Fruit fly (Drosophila melanogaster) whole organism, embryonic: ENCODE results near the gene Tbc1d22.

Source experiments
- Adf1 ChIP-seq: fragments of 200-800 bp; sonication (Bioruptor generic); IDR thresholded peaks from 2 replicates; pipeline ENCODE4 v1.3.6; 2022; ENCODE audit warnings: missing biosample characterization, missing genetic modification characterization
- CG10209 ChIP-seq: fragments of 200-800 bp; sonication (Bioruptor generic); optimal IDR thresholded peaks from 3 replicates; lab custom pipeline; 2017; ENCODE audit warnings: missing biosample characterization, mild to moderate bottlenecking, missing genetic modification characterization, missing genetic modification reagents
- CG10431 ChIP-seq: fragments of 200-800 bp; sonication (Bioruptor generic); optimal IDR thresholded peaks from 3 replicates; lab custom pipeline; 2018; ENCODE audit warnings: missing biosample characterization, mild to moderate bottlenecking, missing genetic modification characterization
- CG11398 ChIP-seq: fragments of 200-800 bp; sonication (Bioruptor generic); optimal IDR thresholded peaks from 2 replicates; lab custom pipeline; 2016; ENCODE audit warnings: missing biosample characterization, missing genetic modification characterization
- CG12071 ChIP-seq: fragments of 200-800 bp; sonication (Bioruptor generic); optimal IDR thresholded peaks from 3 replicates; lab custom pipeline; 2018; ENCODE audit warnings: missing biosample characterization, mild to moderate bottlenecking, missing genetic modification characterization
- CG13287 ChIP-seq: fragments of 200-800 bp; sonication (Bioruptor generic); IDR thresholded peaks from 2 replicates; pipeline ENCODE4 v1.3.6; 2022; ENCODE audit warnings: missing biosample characterization, missing genetic modification characterization; ENCODE audit not compliant: partially characterized antibody
- CG13424 ChIP-seq: fragments of 200-800 bp; sonication (Bioruptor generic); optimal IDR thresholded peaks from 2 replicates; lab custom pipeline; 2019; ENCODE audit warnings: missing biosample characterization, mild to moderate bottlenecking, missing genetic modification characterization, moderate library complexity
- CG13624 ChIP-seq: fragments of 200-800 bp; sonication (Bioruptor generic); optimal IDR thresholded peaks from 2 replicates; lab custom pipeline; 2016; ENCODE audit warnings: missing biosample characterization, missing genetic modification characterization
- CG1603 ChIP-seq: fragments of 200-800 bp; sonication (Bioruptor generic); optimal IDR thresholded peaks from 2 replicates; lab custom pipeline; 2019; ENCODE audit warnings: missing biosample characterization, mild to moderate bottlenecking, missing genetic modification characterization, moderate library complexity
- CG1647 ChIP-seq: fragments of 200-800 bp; sonication (Bioruptor generic); optimal IDR thresholded peaks from 3 replicates; lab custom pipeline; 2016; ENCODE audit warnings: missing biosample characterization, missing genetic modification characterization
- CG16779 ChIP-seq: fragments of 200-800 bp; sonication (Bioruptor generic); IDR thresholded peaks from 2 replicates; pipeline ENCODE4 v1.3.6; 2022; ENCODE audit warnings: missing biosample characterization, missing genetic modification characterization
- CG32532 ChIP-seq: fragments of 200-800 bp; sonication (Bioruptor generic); IDR thresholded peaks from 2 replicates; pipeline ENCODE4 v1.3.6; 2022; ENCODE audit warnings: missing biosample characterization, missing genetic modification characterization
- CG33557 ChIP-seq: fragments of 200-800 bp; sonication (Bioruptor generic); optimal IDR thresholded peaks from 2 replicates; lab custom pipeline; 2019; ENCODE audit warnings: missing biosample characterization, mild to moderate bottlenecking, missing genetic modification characterization, moderate library complexity
- CG34376 ChIP-seq: fragments of 200-800 bp; sonication (Bioruptor generic); optimal IDR thresholded peaks from 2 replicates; lab custom pipeline; 2018; ENCODE audit warnings: missing biosample characterization, mild to moderate bottlenecking, missing genetic modification characterization
- CG4424 ChIP-seq: fragments of 200-800 bp; sonication (Bioruptor generic); optimal IDR thresholded peaks from 3 replicates; lab custom pipeline; 2016; ENCODE audit warnings: missing biosample characterization, missing genetic modification characterization
- CG4617 ChIP-seq: fragments of 200-800 bp; sonication (Bioruptor generic); optimal IDR thresholded peaks from 3 replicates; lab custom pipeline; 2016; ENCODE audit warnings: missing biosample characterization, missing genetic modification characterization, borderline replicate concordance
- CG4730 ChIP-seq: fragments of 200-800 bp; sonication (Bioruptor generic); IDR thresholded peaks from 2 replicates; pipeline ENCODE4 v1.3.6; 2022; ENCODE audit warnings: missing biosample characterization, missing genetic modification characterization
- CG6654 ChIP-seq: fragments of 200-800 bp; sonication (Bioruptor generic); optimal IDR thresholded peaks from 2 replicates; lab custom pipeline; 2017; ENCODE audit warnings: missing biosample characterization, mild to moderate bottlenecking, missing genetic modification characterization
- CG8359 ChIP-seq: fragments of 200-800 bp; sonication (Bioruptor generic); optimal IDR thresholded peaks from 2 replicates; lab custom pipeline; 2017; ENCODE audit warnings: missing biosample characterization, mild to moderate bottlenecking, missing genetic modification characterization, borderline replicate concordance
- CG9817 ChIP-seq: fragments of 200-800 bp; sonication (Bioruptor generic); optimal IDR thresholded peaks from 2 replicates; lab custom pipeline; 2018; ENCODE audit warnings: missing biosample characterization, mild to moderate bottlenecking, missing genetic modification characterization, moderate library complexity
- Dfd ChIP-seq, 2 experiments: fragments of >200 bp; optimal IDR thresholded peaks; 2 replicates each; lab custom pipeline; 2017; ENCODE audit warnings: missing biosample characterization in 2 of 2, missing genetic modification characterization in 2 of 2
- Gsc ChIP-seq: fragments of 200-800 bp; sonication (Bioruptor generic); IDR thresholded peaks from 2 replicates; pipeline ENCODE4 v1.3.6; 2022; ENCODE audit warnings: missing biosample characterization, missing genetic modification characterization
- H15 ChIP-seq: fragments of 200-800 bp; sonication (Bioruptor generic); IDR thresholded peaks from 3 replicates; pipeline ENCODE4 v1.3.6; 2022; ENCODE audit warnings: missing biosample characterization, missing genetic modification characterization
- Hr78 ChIP-seq, 2 experiments: fragments of 200-800 bp in 1 of 2; fragments of >200 bp in 1 of 2; sonication (Bioruptor generic) in 1 of 2; optimal IDR thresholded peaks; 2 replicates each; lab custom pipeline; 2017 to 2019; ENCODE audit warnings: missing biosample characterization in 2 of 2, missing genetic modification characterization in 2 of 2, mild to moderate bottlenecking in 1 of 2, moderate library complexity in 1 of 2
- Lpt ChIP-seq: fragments of >200 bp; optimal IDR thresholded peaks from 2 replicates; lab custom pipeline; 2018; ENCODE audit warnings: missing biosample characterization, missing genetic modification characterization
- NfI ChIP-seq: fragments of 200-800 bp; sonication (Bioruptor generic); optimal IDR thresholded peaks from 3 replicates; lab custom pipeline; 2018; ENCODE audit warnings: missing biosample characterization, mild to moderate bottlenecking, missing genetic modification characterization, moderate library complexity
- Poxn ChIP-seq: fragments of 200-800 bp; sonication (Bioruptor generic); IDR thresholded peaks from 2 replicates; pipeline ENCODE4 v1.3.6; 2022; ENCODE audit warnings: missing biosample characterization, missing genetic modification characterization
- Ravus ChIP-seq: fragments of 200-800 bp; sonication (Bioruptor generic); IDR thresholded peaks from 2 replicates; pipeline ENCODE4 v1.3.6; 2022; ENCODE audit warnings: missing biosample characterization, missing genetic modification characterization
- ap ChIP-seq: fragments of 200-800 bp; sonication (Bioruptor generic); IDR thresholded peaks from 2 replicates; pipeline ENCODE4 v1.3.6; 2022; ENCODE audit warnings: missing biosample characterization, missing genetic modification characterization
- bab2 ChIP-seq: fragments of 200-800 bp; sonication (Bioruptor generic); optimal IDR thresholded peaks from 2 replicates; lab custom pipeline; 2016; ENCODE audit warnings: missing biosample characterization, missing genetic modification characterization
- corto ChIP-seq: fragments of 200-800 bp; sonication (Bioruptor generic); optimal IDR thresholded peaks from 2 replicates; lab custom pipeline; 2016; ENCODE audit warnings: missing biosample characterization, mild to moderate bottlenecking, missing genetic modification characterization, moderate library complexity
- da ChIP-seq: fragments of 200-800 bp; sonication (Bioruptor generic); optimal IDR thresholded peaks from 2 replicates; lab custom pipeline; 2016; ENCODE audit warnings: missing biosample characterization, missing genetic modification characterization
- dati ChIP-seq: fragments of 200-800 bp; sonication (Bioruptor generic); IDR thresholded peaks from 2 replicates; pipeline ENCODE4 v1.3.6; 2022; ENCODE audit warnings: missing biosample characterization, missing genetic modification characterization
- emc ChIP-seq: fragments of 200-800 bp; sonication (Bioruptor generic); optimal IDR thresholded peaks from 2 replicates; lab custom pipeline; 2016; ENCODE audit warnings: missing biosample characterization, missing genetic modification characterization
- esg ChIP-seq: fragments of 200-800 bp; sonication (Bioruptor generic); conservative IDR thresholded peaks from 2 replicates; pipeline ENCODE4 v1.3.6; 2022; ENCODE audit warnings: missing biosample characterization, missing genetic modification characterization
- eyg ChIP-seq: fragments of 200-800 bp; sonication (Bioruptor generic); optimal IDR thresholded peaks from 3 replicates; lab custom pipeline; 2016; ENCODE audit warnings: missing biosample characterization, missing genetic modification characterization
- jigr1 ChIP-seq: fragments of 200-800 bp; sonication (Bioruptor generic); IDR thresholded peaks from 3 replicates; pipeline ENCODE4 v1.3.6; 2022; ENCODE audit warnings: missing biosample characterization, missing genetic modification characterization
- lab ChIP-seq: fragments of 200-800 bp; sonication (Bioruptor generic); optimal IDR thresholded peaks from 3 replicates; lab custom pipeline; 2017; ENCODE audit warnings: missing biosample characterization, missing genetic modification characterization, mild to moderate bottlenecking, moderate library complexity, missing genetic modification reagents
- nmo ChIP-seq: fragments of 200-800 bp; sonication (Bioruptor generic); optimal IDR thresholded peaks from 2 replicates; lab custom pipeline; 2018; ENCODE audit warnings: missing biosample characterization, mild to moderate bottlenecking, missing genetic modification characterization, moderate library complexity
- oc ChIP-seq: fragments of 200-800 bp; sonication (Bioruptor generic); optimal IDR thresholded peaks from 2 replicates; lab custom pipeline; 2018; ENCODE audit warnings: missing biosample characterization, mild to moderate bottlenecking, missing genetic modification characterization, moderate library complexity
- pita ChIP-seq: fragments of 200-800 bp; sonication (Bioruptor generic); optimal IDR thresholded peaks from 2 replicates; lab custom pipeline; 2017; ENCODE audit warnings: missing biosample characterization, mild to moderate bottlenecking, missing genetic modification characterization
- pnt ChIP-seq: fragments of 200-800 bp; sonication (Bioruptor generic); optimal IDR thresholded peaks from 3 replicates; lab custom pipeline; 2016; ENCODE audit warnings: missing biosample characterization, missing genetic modification characterization
- sens-2 ChIP-seq: fragments of 200-800 bp; sonication (Bioruptor generic); IDR thresholded peaks from 2 replicates; pipeline ENCODE4 v1.3.6; 2022; ENCODE audit warnings: missing biosample characterization, missing genetic modification characterization
- slou ChIP-seq: fragments of 200-800 bp; sonication (Bioruptor generic); optimal IDR thresholded peaks from 3 replicates; lab custom pipeline; 2016; ENCODE audit warnings: missing biosample characterization, missing genetic modification characterization
- ssp ChIP-seq: fragments of 200-800 bp; sonication (Bioruptor generic); IDR thresholded peaks from 2 replicates; pipeline ENCODE4 v1.3.6; 2022; ENCODE audit warnings: missing biosample characterization, missing genetic modification characterization
- trem ChIP-seq: fragments of 200-800 bp; optimal IDR thresholded peaks from 3 replicates; lab custom pipeline; 2019; ENCODE audit warnings: missing biosample characterization, mild to moderate bottlenecking, missing genetic modification characterization, moderate library complexity
- unc-4 ChIP-seq: fragments of 200-800 bp; sonication (Bioruptor generic); IDR thresholded peaks from 2 replicates; pipeline ENCODE4 v1.3.6; 2022; ENCODE audit warnings: missing biosample characterization, missing genetic modification characterization; ENCODE audit not compliant: partially characterized antibody
- unpg ChIP-seq: fragments of 200-800 bp; sonication (Bioruptor generic); optimal IDR thresholded peaks from 3 replicates; lab custom pipeline; 2018; ENCODE audit warnings: missing biosample characterization, mild to moderate bottlenecking, missing genetic modification characterization, moderate library complexity
- wdn ChIP-seq: fragments of 200-800 bp; sonication (Bioruptor generic); IDR thresholded peaks from 2 replicates; pipeline ENCODE4 v1.3.6; 2022; ENCODE audit warnings: missing biosample characterization, missing genetic modification characterization

Tbc1d22 gene

dm6 chr3R:21133951-21134350, 32.0 kb downstream of the Tbc1d22 start, which contains the start of gene Usp8 (continued):
- peak; percentile 24 for TF ChIP-seq CG9817 (tag; lab: Kevin White, UChicago)
- no peak for TF ChIP-seq Ravus (GFP tag; lab: Robert Waterston, UW)
- TF ChIP-seq bab2 (GFP tag; lab: Kevin White, UChicago): no peak
- no peak for TF ChIP-seq ssp (GFP tag; lab: Robert Waterston, UW)
- no peak for TF ChIP-seq Poxn
- no peak for TF ChIP-seq jigr1 (GFP tag; lab: Robert Waterston, UW)
- TF ChIP-seq trem (tag; lab: Kevin White, UChicago): peak; percentile 38
- no peak for TF ChIP-seq H15 (GFP tag; lab: Robert Waterston, UW)
- no peak for TF ChIP-seq lab (GFP tag; lab: Kevin White, UChicago)
- no peak for TF ChIP-seq unpg (GFP tag; lab: Kevin White, UChicago)
- TF ChIP-seq CG6654 (GFP tag; lab: Kevin White, UChicago): no peak
- TF ChIP-seq CG13424: peak; percentile 62
- TF ChIP-seq Hr78 (GFP tag; optimal IDR thresholded peaks at IDR 0.05; lab: Kevin White, UChicago): no peak
- TF ChIP-seq CG13287 (GFP tag; lab: Robert Waterston, UW): no peak
- peak; percentile 44 for TF ChIP-seq CG1603 (tag; lab: Kevin White, UChicago)
- TF ChIP-seq CG13624 (GFP tag; lab: Kevin White, UChicago): no peak
- no peak for TF ChIP-seq CG4424 (GFP tag; lab: Kevin White, UChicago)
- TF ChIP-seq ap (GFP tag; lab: Robert Waterston, UW): no peak
- no peak for TF ChIP-seq CG32532 (GFP tag; lab: Robert Waterston, UW)

- no peak for TF ChIP-seq corto (GFP tag; lab: Kevin White, UChicago)
- peak; percentile 9 for TF ChIP-seq emc (GFP tag; lab: Kevin White, UChicago)
- TF ChIP-seq sens-2 (GFP tag; lab: Robert Waterston, UW): 0 out of 2 replicates have a peak, but pooled peaks have one; percentile 33
- peak; percentile 70 for TF ChIP-seq NfI (GFP tag; lab: Kevin White, UChicago)
- TF ChIP-seq Lpt: no peak
- TF ChIP-seq da (GFP tag; lab: Kevin White, UChicago): peak; percentile 38
- TF ChIP-seq esg: peak; percentile 62
- no peak for TF ChIP-seq Gsc
- peak; percentile 46 for TF ChIP-seq CG10209 (GFP tag; lab: Kevin White, UChicago)
- no peak for TF ChIP-seq oc (tag; lab: Kevin White, UChicago)
- no peak for TF ChIP-seq slou (GFP tag; lab: Kevin White, UChicago)
- peak; percentile 31 for TF ChIP-seq CG11398 (GFP tag; lab: Kevin White, UChicago)
- peak; percentile 2 for TF ChIP-seq CG1647 (GFP tag; lab: Kevin White, UChicago)
- TF ChIP-seq nmo (GFP tag; lab: Kevin White, UChicago): peak; percentile 86
- TF ChIP-seq Dfd (GFP tag; optimal IDR thresholded peaks at IDR 0.05; lab: Kevin White, UChicago): no peak
- TF ChIP-seq CG33557 (GFP tag; lab: Kevin White, UChicago): peak; percentile 48
- no peak for TF ChIP-seq CG8359 (GFP tag; lab: Kevin White, UChicago)
- no peak for TF ChIP-seq unc-4
- peak; percentile 48 for TF ChIP-seq CG34376 (GFP tag; lab: Kevin White, UChicago)
- TF ChIP-seq eyg (GFP tag; lab: Kevin White, UChicago): no peak
- TF ChIP-seq CG10431 (GFP tag; lab: Kevin White, UChicago): no peak
- 0 out of 2 replicates have a peak, but pooled peaks have one; percentile 23 for TF ChIP-seq CG4730
- TF ChIP-seq pnt (GFP tag; lab: Kevin White, UChicago): peak; percentile 8
- no peak for TF ChIP-seq CG16779 (GFP tag; lab: Robert Waterston, UW)
- no peak for TF ChIP-seq dati (GFP tag; lab: Robert Waterston, UW)
- TF ChIP-seq Adf1: peak; percentile 46; the same call in 1 of the 2 replicates
- no peak for TF ChIP-seq wdn (GFP tag; lab: Robert Waterston, UW)
- TF ChIP-seq CG12071 (GFP tag; lab: Kevin White, UChicago): no peak
- no peak for TF ChIP-seq H15 (GFP tag; lab: Robert Waterston, UW)
- TF ChIP-seq pita (GFP tag; lab: Kevin White, UChicago): no peak
- peak; percentile 68 for TF ChIP-seq CG4617
Measured at dm6 chr3R:21138220-21138754, 36.3 kb downstream of the Tbc1d22 start, which contains the start of gene meigo. meigo (plus strand) TSS chr3R:21138270.
